Fruit fly (Drosophila melanogaster) Kc167 (cell line): ENCODE results near the gene Vha26.

Experiments
- Myc ChIP-seq: fragments of >200 bp; optimal IDR thresholded peaks from 2 replicates; lab custom pipeline; 2017; ENCODE audit warnings: missing external identifiers
- Sin3A ChIP-seq: fragments of >200 bp; optimal IDR thresholded peaks from 2 replicates; lab custom pipeline; 2018; ENCODE audit warnings: missing external identifiers
- h ChIP-seq: fragments of >200 bp; optimal IDR thresholded peaks from 3 replicates; lab custom pipeline; 2018; ENCODE audit warnings: missing external identifiers
- insv ChIP-seq: fragments of >200 bp; optimal IDR thresholded peaks from 3 replicates; lab custom pipeline; 2018; ENCODE audit warnings: missing external identifiers
- psq ChIP-seq: fragments of >200 bp; optimal IDR thresholded peaks from 2 replicates; lab custom pipeline; 2017; ENCODE audit warnings: missing external identifiers
- ttk ChIP-seq: sonication (Bioruptor generic); optimal IDR thresholded peaks from 2 replicates; lab custom pipeline; 2017; ENCODE audit warnings: missing external identifiers

Vha26 gene

DNA sequence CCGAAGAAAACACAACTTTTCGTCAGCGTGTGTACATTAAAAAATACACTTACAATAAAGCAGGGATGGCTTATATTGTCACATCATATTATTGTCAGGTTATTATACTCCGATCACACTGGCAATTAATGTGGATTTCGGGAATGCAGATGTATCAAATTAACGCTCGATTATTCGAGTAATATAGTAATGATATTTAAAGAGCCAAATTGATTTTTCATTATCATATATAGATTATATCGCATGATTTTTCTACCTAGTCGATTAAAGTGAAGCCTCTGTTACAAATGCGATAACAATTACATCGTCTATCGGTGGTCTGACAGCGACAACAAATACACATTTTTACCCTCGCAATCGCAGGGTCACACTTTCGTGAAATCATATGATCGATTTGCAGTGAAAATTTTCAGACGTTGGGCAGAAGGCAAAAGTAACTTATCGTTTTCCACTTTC is at the start of gene Vha26, which contains the start of gene noi:
Gene Vha26, plus strand, starts transcription at position 366 of the 456 bp plus-strand sequence.
Gene noi, minus strand, starts transcription at position 62 of the 456 bp plus-strand sequence.
- TF ChIP-seq Myc (no peak), h (lab: Kevin White, UChicago) (no peak), Sin3A (lab: Kevin White, UChicago) (no peak), insv (lab: Kevin White, UChicago) (no peak), psq (lab: Kevin White, UChicago) (no peak), ttk (lab: Kevin White, UChicago) (no peak)

DNA sequence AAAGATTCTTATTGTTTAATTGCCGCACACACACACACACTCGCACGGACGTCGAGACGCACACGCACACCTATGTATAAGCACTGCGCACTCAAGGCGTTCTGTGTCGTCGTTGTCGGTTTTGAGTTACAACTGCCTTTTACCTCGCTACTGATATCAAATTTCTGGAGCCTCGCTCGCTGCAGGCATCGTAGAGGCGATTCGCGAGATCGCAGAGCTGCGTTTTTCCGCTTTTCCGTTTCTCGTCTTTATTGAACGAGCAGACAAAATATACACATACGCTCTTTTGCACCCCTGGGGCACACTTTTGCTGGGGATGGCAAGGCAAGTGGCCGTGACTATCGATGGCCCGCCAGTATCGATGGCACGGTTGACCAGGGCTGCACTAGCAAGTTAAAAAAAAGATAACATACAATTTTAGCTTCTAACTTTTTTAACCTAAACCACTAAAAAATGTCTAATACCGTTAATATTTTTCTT is 44.1 kb upstream of the Vha26 start, which contains the start of gene CG2519:
Gene CG2519, minus strand, starts transcription at position 312 of the 480 bp plus-strand sequence.
- TF ChIP-seq psq (lab: Kevin White, UChicago) (no peak), Sin3A (lab: Kevin White, UChicago) (no peak), h (lab: Kevin White, UChicago) (no peak), insv (lab: Kevin White, UChicago) (no peak), ttk (lab: Kevin White, UChicago) (no peak), Myc (no peak)

DNA sequence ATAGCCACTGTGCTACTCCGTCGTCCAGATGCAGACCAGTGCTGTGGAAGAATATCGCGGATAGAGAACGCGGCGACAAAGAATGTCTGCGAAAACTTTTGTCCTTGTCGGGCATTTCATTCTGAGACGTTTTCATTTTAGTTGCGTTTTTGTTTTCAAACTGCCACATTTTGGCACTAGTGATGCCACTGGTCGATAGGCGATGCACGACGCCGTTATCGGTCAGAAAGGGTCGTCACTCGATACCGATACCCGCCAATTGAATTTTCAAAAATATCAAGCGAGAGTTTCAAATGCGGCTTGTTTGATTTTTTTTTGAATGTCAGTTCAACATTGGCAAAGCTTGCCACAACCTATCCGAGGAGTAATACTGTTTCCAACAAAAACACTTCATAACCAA is 41.1 kb upstream of the Vha26 start:
- TF ChIP-seq psq (lab: Kevin White, UChicago) (no peak), ttk (lab: Kevin White, UChicago) (no peak), insv (lab: Kevin White, UChicago) (no peak), h (lab: Kevin White, UChicago) (no peak), Myc (no peak)

DNA sequence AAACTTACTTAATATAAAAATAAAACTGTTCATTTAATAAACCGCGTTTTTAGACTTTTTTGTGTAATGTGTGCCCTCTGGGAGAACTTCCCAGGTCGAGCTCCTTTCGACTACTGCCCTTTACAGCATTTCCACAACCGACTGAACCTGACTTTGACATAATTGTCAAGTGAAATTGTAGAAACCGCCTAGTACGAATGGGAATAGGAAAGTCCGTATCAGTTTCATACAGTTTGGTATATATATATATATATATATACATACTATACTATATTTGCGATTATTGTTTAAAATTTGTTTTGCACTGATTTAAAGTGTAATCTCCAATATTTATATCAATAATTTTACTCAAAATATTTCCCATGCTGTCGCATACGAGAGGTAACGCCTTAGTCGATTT is 40.5 kb upstream of the Vha26 start, which contains the start of gene mia:
Gene mia, minus strand, starts transcription at position 101 of the 400 bp plus-strand sequence.
- no peak for TF ChIP-seq ttk (lab: Kevin White, UChicago)
- no peak for TF ChIP-seq insv (lab: Kevin White, UChicago)
- no peak for TF ChIP-seq h (lab: Kevin White, UChicago)
- no peak for TF ChIP-seq psq (lab: Kevin White, UChicago)
- no peak for TF ChIP-seq Sin3A (lab: Kevin White, UChicago)
- TF ChIP-seq Myc = no peak

DNA sequence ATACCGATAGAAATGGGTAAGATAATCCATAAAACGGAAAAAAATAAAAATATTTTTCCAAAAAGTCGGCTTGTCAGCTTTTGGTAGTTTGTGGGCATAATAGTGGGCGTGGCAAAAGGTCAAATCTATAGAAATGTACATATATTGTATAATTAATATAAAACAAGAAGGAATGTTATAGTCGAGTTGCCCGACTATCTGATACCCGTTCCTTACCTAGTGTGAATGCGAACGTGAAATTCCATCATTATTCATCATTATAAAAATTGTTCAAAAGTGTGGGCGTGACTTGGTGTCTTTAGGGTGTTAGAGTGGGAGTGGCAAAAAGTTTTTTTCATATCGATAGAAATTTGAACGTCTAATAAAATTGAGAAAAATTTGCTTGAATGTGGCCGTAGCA is 40.0 kb upstream of the Vha26 start:
- TF ChIP-seq h (lab: Kevin White, UChicago) = no peak
- no peak for TF ChIP-seq ttk (lab: Kevin White, UChicago)
- no peak for TF ChIP-seq insv (lab: Kevin White, UChicago)
- no peak for TF ChIP-seq Sin3A (lab: Kevin White, UChicago)
- no peak for TF ChIP-seq psq (lab: Kevin White, UChicago)
- TF ChIP-seq Myc = no peak

DNA sequence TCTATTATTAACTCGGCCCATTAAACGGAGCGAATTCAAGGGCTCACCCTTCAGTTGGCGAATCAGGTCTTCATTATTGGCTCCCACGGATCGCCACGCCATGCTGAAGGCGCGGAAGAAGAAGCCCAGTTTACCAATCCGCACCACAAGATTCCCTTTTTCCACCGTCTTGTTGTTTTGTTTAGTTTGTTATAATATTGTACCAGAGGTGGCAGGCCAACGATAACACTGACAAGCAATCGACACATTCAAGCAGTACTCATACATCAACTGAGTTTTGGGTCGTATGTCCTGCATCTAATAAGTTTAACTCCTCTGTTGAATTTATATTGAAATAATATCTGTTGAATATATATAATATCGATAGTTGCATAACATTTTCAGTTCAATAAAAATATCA is 37.5 kb upstream of the Vha26 start, which contains the start of gene Pcmt:
Gene Pcmt, minus strand, starts transcription at position 235 of the 400 bp plus-strand sequence.
- TF ChIP-seq insv (lab: Kevin White, UChicago) = no peak
- TF ChIP-seq Myc = no peak
- no peak for TF ChIP-seq ttk (lab: Kevin White, UChicago)
- no peak for TF ChIP-seq psq (lab: Kevin White, UChicago)
- TF ChIP-seq h (lab: Kevin White, UChicago) = no peak

DNA sequence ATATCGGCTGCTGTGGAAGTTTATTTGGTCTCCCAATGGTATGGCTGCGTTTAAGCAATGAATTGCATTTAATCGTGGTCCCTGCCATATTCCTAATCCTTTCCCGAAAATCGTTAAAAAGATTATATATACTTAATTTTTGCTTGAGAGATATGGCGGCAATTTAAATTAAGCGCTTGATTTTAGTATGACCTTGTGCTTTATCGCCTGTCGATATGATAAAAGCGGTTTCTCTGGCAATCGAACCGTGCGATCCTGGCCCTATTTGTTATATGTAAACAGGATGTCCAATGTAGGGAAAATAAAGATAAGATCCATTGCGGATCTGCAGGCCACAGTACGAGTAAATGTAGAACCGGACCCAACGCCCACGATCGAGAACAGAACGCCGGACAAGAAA is 36.7 kb upstream of the Vha26 start, which contains the start of gene Snm1:
Gene Snm1, plus strand, starts transcription at position 233 of the 400 bp plus-strand sequence.
- TF ChIP-seq h (lab: Kevin White, UChicago) (no peak), psq (lab: Kevin White, UChicago) (no peak), ttk (lab: Kevin White, UChicago) (no peak), Myc (no peak), insv (lab: Kevin White, UChicago) (no peak), Sin3A (lab: Kevin White, UChicago) (no peak)

DNA sequence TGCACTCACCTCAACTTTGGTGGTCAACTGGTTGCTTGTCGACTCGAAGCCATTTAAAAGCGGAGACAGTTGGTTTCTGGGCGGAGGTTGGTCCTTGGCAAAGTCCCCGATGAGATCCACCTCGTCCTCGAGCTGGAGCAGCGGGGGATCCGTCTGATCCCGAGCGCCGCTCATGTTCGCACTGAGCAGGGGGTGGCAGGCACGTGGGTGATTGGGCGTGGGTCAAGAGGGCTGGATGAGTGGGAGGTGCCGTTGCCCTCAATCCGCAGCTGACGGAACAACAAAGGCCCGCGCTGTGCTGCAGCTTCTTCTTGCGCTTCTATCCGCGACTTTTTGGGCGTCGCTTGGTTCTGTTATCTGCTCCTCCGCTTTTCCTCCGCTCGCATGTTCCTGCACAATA is 28.6 kb upstream of the Vha26 start:
- TF ChIP-seq Myc (no peak), ttk (lab: Kevin White, UChicago) (no peak), Sin3A (lab: Kevin White, UChicago) (no peak), h (lab: Kevin White, UChicago) (no peak), insv (lab: Kevin White, UChicago) (no peak), psq (lab: Kevin White, UChicago) (no peak)

DNA sequence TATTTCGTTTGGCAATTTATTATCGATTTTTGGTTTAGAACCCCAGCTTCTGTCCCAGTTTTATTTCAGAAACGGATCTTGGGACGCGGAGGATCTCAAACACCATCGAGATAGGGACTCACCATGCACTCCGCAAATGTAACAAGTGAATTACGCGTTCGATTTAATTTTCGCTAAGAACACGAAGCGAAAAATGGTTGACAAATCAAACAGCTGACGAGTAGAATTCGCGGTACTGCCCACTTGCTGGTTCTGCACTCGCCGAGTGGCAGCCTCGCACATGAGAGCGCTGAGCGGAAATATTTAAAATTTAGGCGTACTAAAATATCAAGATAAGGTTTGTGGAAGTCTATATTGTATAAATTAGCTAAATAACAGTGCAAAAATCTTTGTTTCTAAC is 28.1 kb upstream of the Vha26 start, which contains the start of gene Pi4KIIalpha:
Gene Pi4KIIalpha, minus strand, starts transcription at position 233 of the 400 bp plus-strand sequence.
- TF ChIP-seq ttk (lab: Kevin White, UChicago) (no peak), h (lab: Kevin White, UChicago) (no peak), Sin3A (lab: Kevin White, UChicago) (no peak), Myc (no peak), insv (lab: Kevin White, UChicago) (no peak), psq (lab: Kevin White, UChicago) (no peak)

DNA sequence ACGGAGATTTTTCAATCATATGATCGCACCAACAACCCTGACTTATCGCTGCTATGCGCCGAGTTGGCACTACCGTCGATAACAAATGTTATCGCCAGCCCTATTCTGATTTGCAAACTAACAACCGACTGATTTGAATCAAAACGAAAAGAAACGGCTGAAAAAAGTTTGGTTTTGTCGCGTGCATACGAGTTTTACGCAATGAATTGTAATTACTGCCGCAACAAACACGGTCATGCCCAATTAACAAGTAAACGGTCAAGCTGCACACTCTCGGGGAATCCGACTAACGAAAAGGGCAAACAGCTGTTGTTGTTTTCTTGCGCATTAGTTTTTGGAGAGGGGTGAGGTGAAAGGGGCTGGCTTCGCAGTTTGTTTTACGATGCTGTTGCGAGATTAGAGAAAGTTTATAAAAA is 26.8 kb upstream of the Vha26 start, which contains the start of the genes CG14671 and CG12746:
Gene CG14671, minus strand, starts transcription at position 41 of the 416 bp plus-strand sequence.
Gene CG12746, plus strand, starts transcription at position 91 of the 416 bp plus-strand sequence.
- TF ChIP-seq Sin3A (lab: Kevin White, UChicago) = no peak
- TF ChIP-seq psq (lab: Kevin White, UChicago) = no peak
- no peak for TF ChIP-seq h (lab: Kevin White, UChicago)
- TF ChIP-seq Myc = no peak
- TF ChIP-seq insv (lab: Kevin White, UChicago) = no peak
- no peak for TF ChIP-seq ttk (lab: Kevin White, UChicago)

DNA sequence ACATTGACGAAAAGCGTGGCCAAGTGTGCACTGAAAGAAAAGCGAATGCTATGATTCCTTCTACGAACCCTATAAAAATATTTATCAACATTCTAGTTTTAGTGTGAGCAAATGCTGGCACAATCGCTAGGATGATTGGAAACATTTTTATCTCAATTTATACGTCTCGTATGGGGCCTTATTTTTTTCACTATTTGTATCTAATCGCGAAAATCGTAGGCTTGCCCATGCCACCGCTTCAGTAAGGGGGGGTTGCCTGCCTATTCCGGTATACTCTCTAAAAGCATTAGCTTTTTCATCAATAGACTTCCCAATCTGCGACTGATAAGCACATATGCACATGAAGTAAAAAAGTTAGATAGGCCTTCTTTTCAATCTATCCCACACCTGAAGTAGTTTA is 25.9 kb upstream of the Vha26 start:
- no peak for TF ChIP-seq ttk (lab: Kevin White, UChicago)
- no peak for TF ChIP-seq Sin3A (lab: Kevin White, UChicago)
- no peak for TF ChIP-seq insv (lab: Kevin White, UChicago)
- no peak for TF ChIP-seq Myc
- no peak for TF ChIP-seq h (lab: Kevin White, UChicago)
- TF ChIP-seq psq (lab: Kevin White, UChicago) = no peak

DNA sequence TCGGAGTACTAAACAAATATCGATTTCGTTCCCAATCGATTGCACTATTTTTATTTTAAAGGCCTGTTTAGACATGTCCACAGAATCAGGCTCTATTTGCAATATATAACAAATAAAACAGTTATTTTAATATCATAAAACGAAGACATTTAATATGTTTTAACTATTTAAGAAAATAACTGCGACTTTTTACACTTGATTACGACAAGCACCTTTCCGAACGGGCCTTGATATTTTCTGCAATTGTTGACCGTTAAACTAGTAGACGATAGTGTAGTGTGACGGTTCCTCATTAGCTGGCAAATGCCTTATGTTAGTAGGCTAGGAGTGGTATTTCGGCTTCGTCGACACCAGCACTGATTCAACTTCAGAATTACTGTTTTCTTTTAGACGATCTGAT is 23.0 kb upstream of the Vha26 start, which contains the start of the genes CG2931 and Rheb:
Gene CG2931, minus strand, starts transcription at position 26 of the 400 bp plus-strand sequence.
Gene Rheb, plus strand, starts transcription at position 332 of the 400 bp plus-strand sequence.
- no peak for TF ChIP-seq insv (lab: Kevin White, UChicago)
- no peak for TF ChIP-seq psq (lab: Kevin White, UChicago)
- TF ChIP-seq h (lab: Kevin White, UChicago) = no peak
